Fruit fly (Drosophila melanogaster) whole organism, embryonic: ENCODE results near the gene Cul6.

ENCODE experiments used
- Abd-B ChIP-seq: fragments of 200-800 bp; sonication (Bioruptor generic); optimal IDR thresholded peaks from 2 replicates; lab custom pipeline; 2018; ENCODE audit warnings: missing biosample characterization, mild to moderate bottlenecking, missing genetic modification characterization, moderate library complexity
- Asciz ChIP-seq: fragments of 200-800 bp; sonication (Bioruptor generic); optimal IDR thresholded peaks from 2 replicates; lab custom pipeline; 2017; ENCODE audit warnings: missing biosample characterization, mild to moderate bottlenecking, missing genetic modification characterization, missing genetic modification reagents
- BEAF-32 ChIP-seq: fragments of 200-800 bp; sonication (Bioruptor generic); optimal IDR thresholded peaks from 3 replicates; lab custom pipeline; 2017; ENCODE audit warnings: missing biosample characterization, missing genetic modification characterization, mild to moderate bottlenecking, moderate library complexity, missing genetic modification reagents
- CG10431 ChIP-seq: fragments of 200-800 bp; sonication (Bioruptor generic); optimal IDR thresholded peaks from 3 replicates; lab custom pipeline; 2018; ENCODE audit warnings: missing biosample characterization, mild to moderate bottlenecking, missing genetic modification characterization
- CG11504 ChIP-seq: fragments of 200-800 bp; sonication (Bioruptor generic); optimal IDR thresholded peaks from 3 replicates; lab custom pipeline; 2019; ENCODE audit warnings: missing biosample characterization, mild to moderate bottlenecking, missing genetic modification characterization, moderate library complexity
- CG11696 ChIP-seq: fragments of 200-800 bp; sonication (Bioruptor generic); IDR thresholded peaks from 2 replicates; pipeline ENCODE4 v1.3.6; 2022; ENCODE audit warnings: missing biosample characterization, missing genetic modification characterization
- CG12071 ChIP-seq: fragments of 200-800 bp; sonication (Bioruptor generic); optimal IDR thresholded peaks from 3 replicates; lab custom pipeline; 2018; ENCODE audit warnings: missing biosample characterization, mild to moderate bottlenecking, missing genetic modification characterization
- CG15011 ChIP-seq: fragments of 200-800 bp; sonication (Bioruptor generic); optimal IDR thresholded peaks from 3 replicates; lab custom pipeline; 2018; ENCODE audit warnings: missing biosample characterization, mild to moderate bottlenecking, missing genetic modification characterization
- CG15696 ChIP-seq: fragments of 200-800 bp; sonication (Bioruptor generic); optimal IDR thresholded peaks from 2 replicates; lab custom pipeline; 2019; ENCODE audit warnings: missing biosample characterization, mild to moderate bottlenecking, missing genetic modification characterization, moderate library complexity
- CG1602 ChIP-seq: fragments of 200-800 bp; sonication (Bioruptor generic); optimal IDR thresholded peaks from 3 replicates; lab custom pipeline; 2016; ENCODE audit warnings: missing biosample characterization, missing genetic modification characterization
- CG1603 ChIP-seq: fragments of 200-800 bp; sonication (Bioruptor generic); optimal IDR thresholded peaks from 2 replicates; lab custom pipeline; 2019; ENCODE audit warnings: missing biosample characterization, mild to moderate bottlenecking, missing genetic modification characterization, moderate library complexity
- CG16813 ChIP-seq: fragments of 200-800 bp; sonication (Bioruptor generic); IDR thresholded peaks from 3 replicates; pipeline ENCODE4 v1.3.6; 2022; ENCODE audit warnings: missing biosample characterization, missing genetic modification characterization; ENCODE audit not compliant: partially characterized antibody
- CG17359 ChIP-seq: fragments of 200-800 bp; sonication (Bioruptor generic); optimal IDR thresholded peaks from 3 replicates; lab custom pipeline; 2018; ENCODE audit warnings: missing biosample characterization, mild to moderate bottlenecking, missing genetic modification characterization, moderate library complexity
- CG17568 ChIP-seq: fragments of 200-800 bp; sonication (Bioruptor generic); optimal IDR thresholded peaks from 2 replicates; lab custom pipeline; 2018; ENCODE audit warnings: missing biosample characterization, mild to moderate bottlenecking, missing genetic modification characterization, moderate library complexity
- CG3065 ChIP-seq: fragments of 200-800 bp; sonication (Bioruptor generic); optimal IDR thresholded peaks from 2 replicates; lab custom pipeline; 2016; ENCODE audit warnings: missing biosample characterization, missing genetic modification characterization
- CG33213 ChIP-seq: fragments of 200-800 bp; sonication (Bioruptor generic); optimal IDR thresholded peaks from 3 replicates; lab custom pipeline; 2016; ENCODE audit warnings: missing biosample characterization, missing genetic modification characterization
- CG34422 ChIP-seq: fragments of 200-800 bp; sonication (Bioruptor generic); IDR thresholded peaks from 3 replicates; pipeline ENCODE4 v1.3.6; 2022; ENCODE audit warnings: missing biosample characterization, missing genetic modification characterization
- CG4730 ChIP-seq: fragments of 200-800 bp; sonication (Bioruptor generic); IDR thresholded peaks from 2 replicates; pipeline ENCODE4 v1.3.6; 2022; ENCODE audit warnings: missing biosample characterization, missing genetic modification characterization
- CG4854 ChIP-seq: fragments of 200-800 bp; sonication (Bioruptor generic); optimal IDR thresholded peaks from 2 replicates; lab custom pipeline; 2016; ENCODE audit warnings: missing biosample characterization, missing genetic modification characterization, inconsistent platforms
- CG6254 ChIP-seq: fragments of 200-800 bp; sonication (Bioruptor generic); optimal IDR thresholded peaks from 3 replicates; lab custom pipeline; 2017; ENCODE audit warnings: mild to moderate bottlenecking, missing biosample characterization, missing genetic modification reagents, missing genetic modification characterization
- CG7786 ChIP-seq: fragments of 200-800 bp; sonication (Bioruptor generic); optimal IDR thresholded peaks from 2 replicates; lab custom pipeline; 2016; ENCODE audit warnings: missing biosample characterization, missing genetic modification characterization
- CG9727 ChIP-seq: fragments of 200-800 bp; sonication (Bioruptor generic); optimal IDR thresholded peaks from 3 replicates; lab custom pipeline; 2017; ENCODE audit warnings: missing biosample characterization, mild to moderate bottlenecking, missing genetic modification characterization
- CkIIα-i1 ChIP-seq: fragments of 200-800 bp; sonication (Bioruptor generic); IDR thresholded peaks from 2 replicates; pipeline ENCODE4 v1.3.6; 2022; ENCODE audit warnings: missing biosample characterization, missing genetic modification characterization
- CoRest ChIP-seq: fragments of 200-800 bp; sonication (Bioruptor generic); optimal IDR thresholded peaks from 3 replicates; lab custom pipeline; 2018; ENCODE audit warnings: missing biosample characterization, mild to moderate bottlenecking, missing genetic modification characterization, moderate library complexity
- Doc3 ChIP-seq: fragments of 200-800 bp; sonication (Bioruptor generic); IDR thresholded peaks from 3 replicates; pipeline ENCODE4 v1.3.6; 2022; ENCODE audit warnings: missing biosample characterization, missing genetic modification characterization; ENCODE audit not compliant: partially characterized antibody
- Dp ChIP-seq: fragments of 200-800 bp; sonication (Bioruptor generic); optimal IDR thresholded peaks from 2 replicates; lab custom pipeline; 2018; ENCODE audit warnings: missing biosample characterization, mild to moderate bottlenecking, missing genetic modification characterization, moderate library complexity
- E2f2 ChIP-seq: fragments of 200-800 bp; sonication (Bioruptor generic); IDR thresholded peaks from 2 replicates; pipeline ENCODE4 v1.3.6; 2022; ENCODE audit warnings: missing biosample characterization, missing genetic modification characterization
- ERR ChIP-seq: fragments of 200-800 bp; sonication (Bioruptor generic); optimal IDR thresholded peaks from 2 replicates; lab custom pipeline; 2016; ENCODE audit warnings: missing biosample characterization, missing genetic modification characterization
- Hand ChIP-seq: fragments of 200-800 bp; sonication (Bioruptor generic); optimal IDR thresholded peaks from 2 replicates; lab custom pipeline; 2017; ENCODE audit warnings: mild to moderate bottlenecking, missing biosample characterization, missing genetic modification reagents, missing genetic modification characterization
- Hmx ChIP-seq: fragments of 200-800 bp; sonication (Bioruptor generic); optimal IDR thresholded peaks from 2 replicates; lab custom pipeline; 2016; ENCODE audit warnings: missing biosample characterization, missing genetic modification characterization
- Hr3 ChIP-seq: fragments of 200-800 bp; sonication (Bioruptor generic); optimal IDR thresholded peaks from 3 replicates; lab custom pipeline; 2016; ENCODE audit warnings: missing biosample characterization, missing genetic modification characterization
- Hr51 ChIP-seq, 2 experiments: fragments of 200-800 bp; sonication (Bioruptor generic); optimal IDR thresholded peaks; 2 replicates in 1 of 2; 3 replicates in 1 of 2; lab custom pipeline; 2016 to 2018; ENCODE audit warnings: missing biosample characterization in 2 of 2, missing genetic modification characterization in 2 of 2, mild to moderate bottlenecking in 1 of 2, moderate library complexity in 1 of 2
- Neu2 ChIP-seq: fragments of 200-800 bp; sonication (Bioruptor generic); optimal IDR thresholded peaks from 3 replicates; lab custom pipeline; 2016; ENCODE audit warnings: missing biosample characterization, missing genetic modification characterization, borderline replicate concordance
- ab ChIP-seq: fragments of 200-800 bp; sonication (Bioruptor generic); optimal IDR thresholded peaks from 2 replicates; lab custom pipeline; 2016; ENCODE audit warnings: missing biosample characterization, missing genetic modification characterization
- ara ChIP-seq: fragments of 200-800 bp; sonication (Bioruptor generic); IDR thresholded peaks from 2 replicates; pipeline ENCODE4 v1.3.6; 2022; ENCODE audit warnings: missing biosample characterization, missing genetic modification characterization
- bsh ChIP-seq, 2 experiments: fragments of 200-800 bp; sonication (Bioruptor generic); optimal IDR thresholded peaks; 2 replicates each; lab custom pipeline; 2017 to 2018; ENCODE audit warnings: mild to moderate bottlenecking in 2 of 2, missing biosample characterization in 2 of 2, missing genetic modification characterization in 2 of 2, moderate library complexity in 1 of 2
- cato ChIP-seq: fragments of 200-800 bp; sonication (Bioruptor generic); optimal IDR thresholded peaks from 2 replicates; lab custom pipeline; 2016; ENCODE audit warnings: missing biosample characterization, missing genetic modification characterization, borderline replicate concordance
- chinmo ChIP-seq: fragments of 200-800 bp; sonication (Bioruptor generic); IDR thresholded peaks from 4 replicates; pipeline ENCODE4 v1.3.6; 2022; ENCODE audit warnings: missing biosample characterization, missing genetic modification characterization; ENCODE audit not compliant: partially characterized antibody
- crol ChIP-seq: fragments of 200-800 bp; sonication (Bioruptor generic); IDR thresholded peaks from 2 replicates; pipeline ENCODE4 v1.3.6; 2022; ENCODE audit warnings: missing biosample characterization, missing genetic modification characterization
- fru ChIP-seq: fragments of >200 bp; optimal IDR thresholded peaks from 2 replicates; lab custom pipeline; 2017
- gsb ChIP-seq: fragments of 200-800 bp; sonication (Bioruptor generic); IDR thresholded peaks from 2 replicates; pipeline ENCODE4 v1.3.6; 2022; ENCODE audit warnings: missing biosample characterization, missing genetic modification characterization
- gsb-n ChIP-seq: fragments of 200-800 bp; sonication (Bioruptor generic); optimal IDR thresholded peaks from 3 replicates; lab custom pipeline; 2018; ENCODE audit warnings: missing biosample characterization, mild to moderate bottlenecking, missing genetic modification characterization
- insv ChIP-seq, 2 experiments: fragments of 200-800 bp; sonication (Bioruptor generic); optimal IDR thresholded peaks; 3 replicates each; lab custom pipeline; 2016 to 2018; ENCODE audit warnings: missing biosample characterization in 2 of 2, missing genetic modification characterization in 2 of 2
- lab ChIP-seq: fragments of 200-800 bp; sonication (Bioruptor generic); optimal IDR thresholded peaks from 3 replicates; lab custom pipeline; 2017; ENCODE audit warnings: missing biosample characterization, missing genetic modification characterization, mild to moderate bottlenecking, moderate library complexity, missing genetic modification reagents
- mld ChIP-seq: fragments of 200-800 bp; sonication (Bioruptor generic); IDR thresholded peaks from 3 replicates; pipeline ENCODE4 v1.3.6; 2022; ENCODE audit warnings: missing biosample characterization, missing genetic modification characterization; ENCODE audit not compliant: partially characterized antibody
- nmo ChIP-seq: fragments of 200-800 bp; sonication (Bioruptor generic); optimal IDR thresholded peaks from 2 replicates; lab custom pipeline; 2018; ENCODE audit warnings: missing biosample characterization, mild to moderate bottlenecking, missing genetic modification characterization, moderate library complexity
- rib ChIP-seq: fragments of 200-800 bp; sonication (Bioruptor generic); IDR thresholded peaks from 2 replicates; pipeline ENCODE4 v1.3.6; 2022; ENCODE audit warnings: missing biosample characterization, missing genetic modification characterization
- tll ChIP-seq, 2 experiments: fragments of 200-800 bp in 1 of 2; fragments of >200 bp in 1 of 2; sonication (Bioruptor generic) in 1 of 2; optimal IDR thresholded peaks; 2 replicates each; lab custom pipeline; 2017 to 2019; ENCODE audit warnings: missing biosample characterization in 2 of 2, missing genetic modification characterization in 2 of 2, mild to moderate bottlenecking in 1 of 2, moderate library complexity in 1 of 2
- wdn ChIP-seq: fragments of 200-800 bp; sonication (Bioruptor generic); IDR thresholded peaks from 2 replicates; pipeline ENCODE4 v1.3.6; 2022; ENCODE audit warnings: missing biosample characterization, missing genetic modification characterization
- zen2 ChIP-seq: fragments of 200-800 bp; sonication (Bioruptor generic); IDR thresholded peaks from 3 replicates; pipeline ENCODE4 v1.3.6; 2022; ENCODE audit warnings: missing biosample characterization, missing genetic modification characterization; ENCODE audit not compliant: partially characterized antibody

Cul6 gene

dm6 chr3L:13040849-13041248 is 29.4 kb upstream of the Cul6 start (continued):
- TF ChIP-seq CG6254 (GFP tag; lab: Kevin White, UChicago) (no peak), cato (GFP tag; lab: Kevin White, UChicago) (no peak), CG1603 (tag; lab: Kevin White, UChicago) (peak; percentile 38), Hand (no peak), bsh (GFP tag; optimal IDR thresholded peaks at IDR 0.05; lab: Kevin White, UChicago) (no peak), Hr51 (GFP tag; optimal IDR thresholded peaks at IDR 0.05; lab: Kevin White, UChicago) (no peak), Abd-B (GFP tag; lab: Kevin White, UChicago) (no peak), CG17568 (GFP tag; lab: Kevin White, UChicago) (no peak), CG9727 (no peak), CG7786 (GFP tag; lab: Kevin White, UChicago) (no peak), chinmo (GFP tag; lab: Robert Waterston, UW) (no peak), Hr3 (GFP tag; lab: Kevin White, UChicago) (no peak), E2f2 (GFP tag; lab: Robert Waterston, UW) (peak; percentile 93), CG12071 (GFP tag; lab: Kevin White, UChicago) (no peak), CG10431 (no peak), CG3065 (no peak), gsb-n (tag; lab: Kevin White, UChicago) (no peak), mld (GFP tag; lab: Robert Waterston, UW) (no peak), nmo (no peak), CG11504 (tag; lab: Kevin White, UChicago) (no peak), rib (no peak), wdn (GFP tag; lab: Robert Waterston, UW) (no peak), CG4854 (GFP tag; lab: Kevin White, UChicago) (no peak), insv (GFP tag; optimal IDR thresholded peaks at IDR 0.05; lab: Kevin White, UChicago) (no peak), CG4730 (GFP tag; lab: Robert Waterston, UW) (no peak), zen2 (GFP tag; lab: Robert Waterston, UW) (no peak), CoRest (tag; lab: Kevin White, UChicago) (no peak), CG33213 (GFP tag; lab: Kevin White, UChicago) (no peak), ara (no peak), CG17359 (tag; lab: Kevin White, UChicago) (no peak), BEAF-32 (GFP tag; lab: Kevin White, UChicago) (peak; percentile 8), CkIIα-i1 (no peak), CG15011 (no peak), Doc3 (no peak), Neu2 (GFP tag; lab: Kevin White, UChicago) (no peak), CG34422 (no peak), lab (GFP tag; lab: Kevin White, UChicago) (no peak), CG16813 (GFP tag; lab: Robert Waterston, UW) (no peak), ab (GFP tag; lab: Kevin White, UChicago) (no peak), CG11696 (GFP tag; lab: Robert Waterston, UW) (no peak), Asciz (GFP tag; lab: Kevin White, UChicago) (no peak), CG15696 (no peak), Dp (GFP tag; lab: Kevin White, UChicago) (peak; percentile 91), tll (GFP tag; optimal IDR thresholded peaks at IDR 0.05; lab: Kevin White, UChicago) (no peak), crol (GFP tag; lab: Robert Waterston, UW) (no peak), ERR (GFP tag; lab: Kevin White, UChicago) (no peak), fru (lab: Kevin White, UChicago) (no peak), gsb (no peak), Hmx (GFP tag; lab: Kevin White, UChicago) (no peak), CG1602 (GFP tag; lab: Kevin White, UChicago) (no peak)
